Worm (Caenorhabditis elegans) whole organism, L4 larva: ENCODE measurements around the gene K07C5.2.
A peak's percentile ranks its signal among the peaks of the same experiment; 100 is the strongest.

Experiments used
- D1046.2 ChIP-seq: fragments of 200-800 bp; sonication (Bioruptor generic); IDR thresholded peaks from 2 replicates; pipeline ENCODE4 v1.3.6; 2022; ENCODE audit warnings: missing genetic modification characterization, missing compliant biosample characterization
- F10B5.3 ChIP-seq: sonication (generic microtip); optimal IDR thresholded peaks from 2 replicates; lab custom pipeline; 2016; ENCODE audit warnings: mild to moderate bottlenecking, missing genetic modification characterization, missing compliant biosample characterization
- F49E8.2 ChIP-seq: sonication (generic microtip); optimal IDR thresholded peaks from 2 replicates; lab custom pipeline; 2016; ENCODE audit warnings: missing compliant biosample characterization, mild to moderate bottlenecking, missing genetic modification characterization, borderline replicate concordance
- T20F7.1 ChIP-seq: fragments of 200-800 bp; sonication (Bioruptor generic); optimal IDR thresholded peaks from 2 replicates; lab custom pipeline; 2018; ENCODE audit warnings: mild to moderate bottlenecking, missing genetic modification characterization, missing compliant biosample characterization
- Y105C5A.15 ChIP-seq: fragments of 200-800 bp; sonication (Bioruptor generic); IDR thresholded peaks from 2 replicates; pipeline ENCODE4 v1.3.6; 2022; ENCODE audit warnings: missing genetic modification characterization, missing compliant biosample characterization
- Y48G9A.11 ChIP-seq: fragments of 200-800 bp; sonication (Bioruptor generic); IDR thresholded peaks from 2 replicates; pipeline ENCODE4 v1.3.6; 2022; ENCODE audit warnings: missing genetic modification reagents, missing genetic modification characterization, missing compliant biosample characterization
- Y5F2A.4 ChIP-seq: fragments of 200-800 bp; sonication (Bioruptor generic); optimal IDR thresholded peaks from 2 replicates; lab custom pipeline; 2018; ENCODE audit warnings: mild to moderate bottlenecking, missing genetic modification characterization, missing compliant biosample characterization
- ZK337.2 ChIP-seq: fragments of 200-800 bp; sonication (Bioruptor generic); IDR thresholded peaks from 2 replicates; pipeline ENCODE4 v1.3.6; 2022; ENCODE audit warnings: missing genetic modification reagents, missing genetic modification characterization, missing compliant biosample characterization
- ama-1 ChIP-seq: fragments of 150-350 bp; optimal IDR thresholded peaks from 2 replicates; lab custom pipeline; 2014; ENCODE audit warnings: inconsistent platforms, mixed read lengths
- arid-1 ChIP-seq: fragments of 200-800 bp; sonication (Bioruptor generic); conservative IDR thresholded peaks from 2 replicates; pipeline ENCODE4 v1.3.6; 2022; ENCODE audit warnings: missing genetic modification reagents, missing genetic modification characterization, missing compliant biosample characterization
- attf-4 ChIP-seq: sonication (generic microtip); optimal IDR thresholded peaks from 3 replicates; lab custom pipeline; 2017; ENCODE audit warnings: missing biosample characterization, missing genetic modification characterization
- ceh-28 ChIP-seq: fragments of 150-350 bp; optimal IDR thresholded peaks from 2 replicates; lab custom pipeline; 2014; ENCODE audit warnings: missing biosample characterization, missing genetic modification reagents, missing genetic modification characterization
- ceh-44 ChIP-seq: fragments of 200-800 bp; sonication (Bioruptor generic); IDR thresholded peaks from 2 replicates; pipeline ENCODE4 v1.3.6; 2022; ENCODE audit warnings: missing genetic modification reagents, missing genetic modification characterization, missing compliant biosample characterization
- ces-1 ChIP-seq: fragments of 150-350 bp; sonication (generic microtip); optimal IDR thresholded peaks from 4 replicates; lab custom pipeline; 2014; ENCODE audit warnings: missing biosample characterization, missing genetic modification reagents, missing genetic modification characterization
- cey-2 ChIP-seq: sonication (generic microtip); optimal IDR thresholded peaks from 3 replicates; lab custom pipeline; 2017; ENCODE audit warnings: missing genetic modification characterization, mild to moderate bottlenecking, missing compliant biosample characterization, antibody characterized with exemption, borderline replicate concordance; ENCODE audit not compliant: insufficient read depth
- daf-12 ChIP-seq: fragments of 150-350 bp; optimal IDR thresholded peaks from 2 replicates; lab custom pipeline; 2014; ENCODE audit warnings: missing biosample characterization, missing genetic modification reagents, missing genetic modification characterization
- daf-19 ChIP-seq: fragments of 200-800 bp; sonication (Bioruptor generic); conservative IDR thresholded peaks from 2 replicates; pipeline ENCODE4 v1.3.6; 2022; ENCODE audit warnings: missing genetic modification characterization, missing compliant biosample characterization
- daf-8 ChIP-seq: fragments of 200-800 bp; sonication (Bioruptor generic); IDR thresholded peaks from 2 replicates; pipeline ENCODE4 v1.3.6; 2022; ENCODE audit warnings: missing genetic modification characterization, missing compliant biosample characterization
- dmd-8 ChIP-seq: fragments of 200-800 bp; sonication (Bioruptor generic); IDR thresholded peaks from 2 replicates; pipeline ENCODE4 v1.3.6; 2022; ENCODE audit warnings: missing genetic modification characterization, missing compliant biosample characterization
- dmd-9 ChIP-seq: fragments of 200-800 bp; sonication (Bioruptor generic); IDR thresholded peaks from 2 replicates; pipeline ENCODE4 v1.3.6; 2022; ENCODE audit warnings: missing genetic modification reagents, missing genetic modification characterization, missing compliant biosample characterization
- dpl-1 ChIP-seq: fragments of 150-350 bp; optimal IDR thresholded peaks from 2 replicates; lab custom pipeline; 2014; ENCODE audit warnings: missing biosample characterization, missing genetic modification reagents, missing genetic modification characterization
- duxl-1 ChIP-seq: sonication (generic microtip); optimal IDR thresholded peaks from 2 replicates; lab custom pipeline; 2016; ENCODE audit warnings: mild to moderate bottlenecking, missing genetic modification characterization, moderate library complexity, missing compliant biosample characterization; ENCODE audit not compliant: poor library complexity
- egl-43 ChIP-seq: fragments of 200-800 bp; sonication (Bioruptor generic); IDR thresholded peaks from 2 replicates; pipeline ENCODE4 v1.3.6; 2022; ENCODE audit warnings: missing genetic modification reagents, missing genetic modification characterization, missing compliant biosample characterization
- fos-1 ChIP-seq: fragments of 150-350 bp; optimal IDR thresholded peaks from 2 replicates; lab custom pipeline; 2014; ENCODE audit warnings: missing biosample characterization, missing genetic modification characterization
- hlh-11 ChIP-seq: fragments of 200-800 bp; sonication (Bioruptor generic); optimal IDR thresholded peaks from 2 replicates; lab custom pipeline; 2018; ENCODE audit warnings: mild to moderate bottlenecking, missing genetic modification characterization, missing compliant biosample characterization
- lim-7 ChIP-seq: fragments of 200-800 bp; sonication (Bioruptor generic); IDR thresholded peaks from 2 replicates; pipeline ENCODE4 v1.3.6; 2022; ENCODE audit warnings: missing genetic modification characterization, missing compliant biosample characterization
- lin-1 ChIP-seq: fragments of 200-800 bp; sonication (Bioruptor generic); IDR thresholded peaks from 2 replicates; pipeline ENCODE4 v1.3.6; 2022; ENCODE audit warnings: missing genetic modification reagents, missing genetic modification characterization, missing compliant biosample characterization
- lsy-2 ChIP-seq, 2 experiments: fragments of 150-350 bp in 1 of 2; sonication (generic microtip) in 1 of 2; optimal IDR thresholded peaks; 2 replicates each; lab custom pipeline; 2014 to 2017; ENCODE audit warnings: missing biosample characterization in 2 of 2, missing genetic modification characterization in 2 of 2
- madf-9 ChIP-seq: fragments of 200-800 bp; sonication (Bioruptor generic); conservative IDR thresholded peaks from 2 replicates; pipeline ENCODE4 v1.3.6; 2022; ENCODE audit warnings: missing genetic modification reagents, missing genetic modification characterization, missing compliant biosample characterization
- mdl-1 ChIP-seq, 2 experiments: fragments of 150-350 bp in 1 of 2; sonication (generic microtip) in 1 of 2; optimal IDR thresholded peaks; 2 replicates each; lab custom pipeline; 2014 to 2017; ENCODE audit warnings: missing biosample characterization in 2 of 2, missing genetic modification characterization in 2 of 2
- nhr-10 ChIP-seq: fragments of 150-350 bp; optimal IDR thresholded peaks from 2 replicates; lab custom pipeline; 2014; ENCODE audit warnings: missing biosample characterization, missing genetic modification characterization
- nhr-11 ChIP-seq: fragments of 150-350 bp; optimal IDR thresholded peaks from 2 replicates; lab custom pipeline; 2014; ENCODE audit warnings: missing biosample characterization, missing genetic modification characterization
- nhr-237 ChIP-seq: sonication (generic microtip); optimal IDR thresholded peaks from 2 replicates; lab custom pipeline; 2017; ENCODE audit warnings: missing biosample characterization, missing genetic modification characterization
- nhr-41 ChIP-seq: fragments of 200-800 bp; sonication (Bioruptor generic); IDR thresholded peaks from 2 replicates; pipeline ENCODE4 v1.3.6; 2022; ENCODE audit warnings: missing genetic modification reagents, missing genetic modification characterization, missing compliant biosample characterization
- nhr-42 ChIP-seq: fragments of 200-800 bp; sonication (Bioruptor generic); IDR thresholded peaks from 2 replicates; pipeline ENCODE4 v1.3.6; 2022; ENCODE audit warnings: missing genetic modification characterization, missing compliant biosample characterization
- nhr-48 ChIP-seq: sonication (generic microtip); optimal IDR thresholded peaks from 2 replicates; lab custom pipeline; 2016; ENCODE audit warnings: mild to moderate bottlenecking, missing genetic modification characterization, missing compliant biosample characterization
- nhr-6 ChIP-seq: fragments of 150-350 bp; optimal IDR thresholded peaks from 2 replicates; lab custom pipeline; 2014; ENCODE audit warnings: missing biosample characterization, missing genetic modification characterization
- nhr-76 ChIP-seq: fragments of 150-350 bp; optimal IDR thresholded peaks from 2 replicates; lab custom pipeline; 2014; ENCODE audit warnings: missing biosample characterization, missing genetic modification characterization
- nhr-77 ChIP-seq: fragments of 150-350 bp; optimal IDR thresholded peaks from 2 replicates; lab custom pipeline; 2014; ENCODE audit warnings: missing biosample characterization, missing genetic modification characterization
- pha-4 ChIP-seq, 2 experiments: fragments of 150-350 bp in 1 of 2; fragments of 200-800 bp in 1 of 2; sonication (Bioruptor generic) in 1 of 2; IDR thresholded peaks in 1 of 2; optimal IDR thresholded peaks in 1 of 2; 2 replicates each; pipeline versions ENCODE4 v1.3.6 to Lab custom; 2014 to 2022; ENCODE audit warnings: missing genetic modification characterization in 2 of 2, missing genetic modification reagents in 2 of 2, missing biosample characterization in 1 of 2, missing compliant biosample characterization in 1 of 2
- pqm-1 ChIP-seq: sonication (generic microtip); optimal IDR thresholded peaks from 2 replicates; lab custom pipeline; 2017; ENCODE audit warnings: missing biosample characterization, missing genetic modification characterization
- rbr-2 ChIP-seq: sonication (generic microtip); optimal IDR thresholded peaks from 2 replicates; lab custom pipeline; 2016; ENCODE audit warnings: missing genotype, missing genetic modification characterization, missing compliant biosample characterization
- saeg-2 ChIP-seq: fragments of 200-800 bp; sonication (Bioruptor generic); IDR thresholded peaks from 2 replicates; pipeline ENCODE4 v1.3.6; 2022; ENCODE audit warnings: missing genetic modification reagents, missing genetic modification characterization, missing compliant biosample characterization
- sdz-12 ChIP-seq: fragments of 200-800 bp; sonication (Bioruptor generic); optimal IDR thresholded peaks from 2 replicates; lab custom pipeline; 2018; ENCODE audit warnings: mild to moderate bottlenecking, missing genetic modification characterization, missing compliant biosample characterization
- snpc-1.2 ChIP-seq: fragments of 200-800 bp; sonication (Bioruptor generic); IDR thresholded peaks from 2 replicates; pipeline ENCODE4 v1.3.6; 2022; ENCODE audit warnings: missing genetic modification reagents, missing genetic modification characterization, missing compliant biosample characterization
- snpc-4 ChIP-seq: fragments of 150-350 bp; optimal IDR thresholded peaks from 2 replicates; lab custom pipeline; 2014; ENCODE audit warnings: missing biosample characterization, missing genetic modification characterization
- spr-3 ChIP-seq: fragments of 200-800 bp; sonication (Bioruptor generic); optimal IDR thresholded peaks from 2 replicates; lab custom pipeline; 2018; ENCODE audit warnings: mild to moderate bottlenecking, missing genetic modification characterization, missing compliant biosample characterization
- tra-1 ChIP-seq: fragments of 200-800 bp; sonication (Bioruptor generic); IDR thresholded peaks from 2 replicates; pipeline ENCODE4 v1.3.6; 2022; ENCODE audit warnings: missing genetic modification reagents, missing genetic modification characterization, missing compliant biosample characterization
- unc-62 ChIP-seq, 3 experiments: fragments of 150-350 bp in 1 of 3; sonication (generic microtip); optimal IDR thresholded peaks in 2 of 3; peaks in 1 of 3; 1 replicate in 1 of 3; 2 replicates in 2 of 3; lab custom pipeline; 2014 to 2017; ENCODE audit warnings: missing biosample characterization in 3 of 3, missing genetic modification characterization in 3 of 3, missing genetic modification reagents in 3 of 3, missing genotype in 1 of 3
- zag-1 ChIP-seq: fragments of 150-350 bp; optimal IDR thresholded peaks from 2 replicates; lab custom pipeline; 2014; ENCODE audit warnings: missing biosample characterization, missing genetic modification characterization
- zfp-2 ChIP-seq: sonication (generic microtip); optimal IDR thresholded peaks from 2 replicates; lab custom pipeline; 2016; ENCODE audit warnings: mild to moderate bottlenecking, missing genetic modification characterization, missing compliant biosample characterization
- zip-2 ChIP-seq: fragments of 150-350 bp; optimal IDR thresholded peaks from 2 replicates; lab custom pipeline; 2014; ENCODE audit warnings: missing biosample characterization, missing genetic modification characterization

K07C5.2 gene

DNA sequence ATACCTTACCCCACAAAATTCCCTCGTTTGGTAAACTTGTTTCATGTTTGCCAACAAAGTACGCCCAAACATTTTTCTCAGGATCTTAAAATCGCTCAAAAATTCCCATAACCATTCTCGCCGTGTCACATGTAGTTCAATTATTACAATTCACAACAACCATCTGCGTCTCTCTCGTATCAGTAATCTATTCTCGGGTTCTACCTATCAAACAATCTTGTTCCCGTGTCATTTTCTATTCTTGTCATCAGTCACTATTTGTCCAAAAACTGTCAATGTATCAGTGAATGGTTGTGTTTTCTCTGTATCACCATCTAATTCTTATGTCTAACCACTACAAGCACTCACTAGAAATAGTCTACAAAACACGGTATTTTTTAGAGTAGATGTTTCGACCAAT is 31.9 kb downstream of the K07C5.2 start (continued):
- TF ChIP-seq ceh-28 = no peak
- TF ChIP-seq madf-9 = no peak
- TF ChIP-seq tra-1 (GFP tag; lab: Robert Waterston, UW) = peak; percentile 74; the same call in 1 of the 2 replicates
- peak; percentile 86 for TF ChIP-seq hlh-11 (tag; lab: Kevin White, UChicago)
- peak; percentile 65 for TF ChIP-seq nhr-77 (tag; lab: Kevin White, UChicago)
- no peak for TF ChIP-seq zfp-2 (tag; lab: Kevin White, UChicago)
- no peak for TF ChIP-seq nhr-41 (GFP tag; lab: Robert Waterston, UW)
- TF ChIP-seq Y105C5A.15 = no peak
- no peak for TF ChIP-seq Y5F2A.4 (GFP tag; lab: Kevin White, UChicago)
- no peak for TF ChIP-seq rbr-2 (tag; lab: Kevin White, UChicago)
- no peak for TF ChIP-seq dpl-1
- peak in 1 of 2 experiments; percentile 66 for TF ChIP-seq mdl-1 (tag; optimal IDR thresholded peaks at IDR 0.05; lab: Kevin White, UChicago)
- TF ChIP-seq nhr-6 (tag; lab: Kevin White, UChicago) = peak; percentile 5
- TF ChIP-seq attf-4 = no peak
- no peak for TF ChIP-seq saeg-2
- no peak for TF ChIP-seq daf-12 (tag; lab: Kevin White, UChicago)
- no peak for TF ChIP-seq daf-8
- peak; percentile 18 for TF ChIP-seq nhr-10 (tag; lab: Kevin White, UChicago)
- peak in 1 of 2 experiments; percentile 42 for TF ChIP-seq unc-62 (GFP tag; optimal IDR thresholded peaks at IDR 0.05 in 1 of 2; lab: Kevin White, UChicago)
- no peak for TF ChIP-seq unc-62 (tag; optimal IDR thresholded peaks at IDR 0.05; lab: Kevin White, UChicago)
- no peak for TF ChIP-seq daf-19 (GFP tag; lab: Robert Waterston, UW)
- TF ChIP-seq duxl-1 (tag; lab: Kevin White, UChicago) = no peak
- no peak for TF ChIP-seq ZK337.2 (GFP tag; lab: Robert Waterston, UW)
- no peak for TF ChIP-seq ces-1
- TF ChIP-seq arid-1 (GFP tag; lab: Robert Waterston, UW) = no peak
- no peak for TF ChIP-seq fos-1 (tag; lab: Kevin White, UChicago)
- TF ChIP-seq nhr-76 (tag; lab: Kevin White, UChicago) = no peak
- no peak for TF ChIP-seq lsy-2 (tag; optimal IDR thresholded peaks at IDR 0.05; lab: Kevin White, UChicago)
- no peak for TF ChIP-seq snpc-1.2
- no peak for TF ChIP-seq sdz-12 (GFP tag; lab: Kevin White, UChicago)
- TF ChIP-seq dmd-8 (GFP tag; lab: Robert Waterston, UW) = no peak
- no peak for TF ChIP-seq nhr-237 (tag; lab: Kevin White, UChicago)
- TF ChIP-seq lim-7 (GFP tag; lab: Robert Waterston, UW) = no peak
- no peak for TF ChIP-seq D1046.2 (GFP tag; lab: Robert Waterston, UW)
- no peak for TF ChIP-seq F49E8.2
- peak; percentile 56 for TF ChIP-seq T20F7.1 (GFP tag; lab: Kevin White, UChicago)
- TF ChIP-seq dmd-9 (GFP tag; lab: Robert Waterston, UW) = no peak
- no peak for TF ChIP-seq nhr-42 (GFP tag; lab: Robert Waterston, UW)
- no peak for TF ChIP-seq zip-2 (tag; lab: Kevin White, UChicago)
- no peak for TF ChIP-seq egl-43
- no peak for TF ChIP-seq zag-1
- no peak for TF ChIP-seq ama-1 (lab: Kevin White, UChicago)
- no peak for TF ChIP-seq ceh-44 (GFP tag; lab: Robert Waterston, UW)
- TF ChIP-seq F10B5.3 (tag; lab: Kevin White, UChicago) = no peak
- TF ChIP-seq snpc-4 (tag; lab: Kevin White, UChicago) = no peak
- TF ChIP-seq nhr-48 = peak; percentile 67
- no peak for TF ChIP-seq Y48G9A.11 (GFP tag; lab: Robert Waterston, UW)
- no peak for TF ChIP-seq nhr-11 (tag; lab: Kevin White, UChicago)
- TF ChIP-seq pqm-1 (tag; lab: Kevin White, UChicago) = peak; percentile 38
- peak; percentile 59 for TF ChIP-seq cey-2 (tag; lab: Kevin White, UChicago)
- no peak for TF ChIP-seq spr-3 (GFP tag; lab: Kevin White, UChicago)
- TF ChIP-seq lin-1 (GFP tag; lab: Robert Waterston, UW) = no peak
- TF ChIP-seq pha-4 (GFP tag; IDR thresholded peaks at IDR 0.05; lab: Robert Waterston, UW) = no peak
- TF ChIP-seq pha-4 (tag; optimal IDR thresholded peaks at IDR 0.05; lab: Kevin White, UChicago) = no peak
